Worm (Caenorhabditis elegans) whole organism, L4/young adult: ENCODE data around the gene slc-9B.1.

Experiments used
- W03F9.2 ChIP-seq: fragments of 150-350 bp; optimal IDR thresholded peaks from 2 replicates; lab custom pipeline; 2014; ENCODE audit warnings: missing biosample characterization, missing genetic modification characterization
- dao-5 ChIP-seq: sonication (generic microtip); optimal IDR thresholded peaks from 2 replicates; lab custom pipeline; 2016; ENCODE audit warnings: missing genotype, missing genetic modification characterization, moderate library complexity, missing compliant biosample characterization

- TF ChIP-seq dao-5 (tag; lab: Kevin White, UChicago) (no peak), W03F9.2 (tag; lab: Kevin White, UChicago) (no peak)
Measured at ce11 chrX:10317565-10317964, 38.2 kb downstream of the slc-9B.1 start, which contains the start of gene R07E3.6.
